Worm (Caenorhabditis elegans) whole organism, dauer: ENCODE measurements around the gene nlp-19.

ENCODE experiments used
- unc-62 ChIP-seq: sonication (generic microtip); optimal IDR thresholded peaks from 2 replicates; lab custom pipeline; 2017; ENCODE audit warnings: missing biosample characterization, missing genetic modification reagents, missing genetic modification characterization

nlp-19 gene

ce11 chrX:10951922-10952321 lies 6.6 kb upstream of the nlp-19 start:
- no peak for TF ChIP-seq unc-62 (GFP tag; lab: Kevin White, UChicago)

- TF ChIP-seq unc-62 (GFP tag; lab: Kevin White, UChicago) = no peak
These were observed 4.7 kb upstream of the nlp-19 start, which contains the start of gene pbo-4 for ce11 chrX:10953834-10954233. pbo-4 (plus strand) TSS chrX:10954134.

ce11 chrX:10956972-10957678 lies 1.4 kb upstream of the nlp-19 start:
- TF ChIP-seq unc-62 (GFP tag; lab: Kevin White, UChicago) = no peak

ce11 chrX:10959136-10959535 lies 609 bp downstream of the nlp-19 start, which contains the start of gene K09C8.2:
K09C8.2 (plus strand) TSS chrX:10959436.
- TF ChIP-seq unc-62 (GFP tag; lab: Kevin White, UChicago) = no peak

- TF ChIP-seq unc-62 (GFP tag; lab: Kevin White, UChicago) = no peak
These were observed 3.2 kb downstream of the nlp-19 start for ce11 chrX:10961724-10962123.

- TF ChIP-seq unc-62 (GFP tag; lab: Kevin White, UChicago) = no peak
These were observed 5.0 kb downstream of the nlp-19 start, which contains the start of gene nas-10 for ce11 chrX:10963453-10964046. nas-10 (minus strand) TSS chrX:10963503.

ce11 chrX:10965508-10965907 lies 7.0 kb downstream of the nlp-19 start:
- TF ChIP-seq unc-62 (GFP tag; lab: Kevin White, UChicago) = no peak

- no peak for TF ChIP-seq unc-62 (GFP tag; lab: Kevin White, UChicago)
These were observed 7.7 kb downstream of the nlp-19 start, which contains the start of gene lge-1 for ce11 chrX:10966251-10966650. lge-1 (plus strand) TSS chrX:10966551.

ce11 chrX:10967698-10968097 lies 9.2 kb downstream of the nlp-19 start, which contains the start of gene K09C8.9:
K09C8.9 (minus strand) TSS chrX:10967798.
- no peak for TF ChIP-seq unc-62 (GFP tag; lab: Kevin White, UChicago)

- TF ChIP-seq unc-62 (GFP tag; lab: Kevin White, UChicago) = no peak
These were observed 12.1 kb downstream of the nlp-19 start, which contains the start of gene K09C8.8 for ce11 chrX:10970629-10971028. K09C8.8 (plus strand) TSS chrX:10970929.

ce11 chrX:10971118-10971517 lies 12.6 kb downstream of the nlp-19 start:
- TF ChIP-seq unc-62 (GFP tag; lab: Kevin White, UChicago) = no peak

- no peak for TF ChIP-seq unc-62 (GFP tag; lab: Kevin White, UChicago)
These were observed 18.1 kb downstream of the nlp-19 start for ce11 chrX:10976447-10977196.

ce11 chrX:10979186-10979585 lies 20.7 kb downstream of the nlp-19 start, which contains the start of gene pxn-2:
pxn-2 (minus strand) TSS chrX:10979286.
- no peak for TF ChIP-seq unc-62 (GFP tag; lab: Kevin White, UChicago)

ce11 chrX:10981374-10981773 lies 22.8 kb downstream of the nlp-19 start:
- TF ChIP-seq unc-62 (GFP tag; lab: Kevin White, UChicago) = no peak

- TF ChIP-seq unc-62 (GFP tag; lab: Kevin White, UChicago) = no peak
These were observed 23.5 kb downstream of the nlp-19 start, which contains the start of gene ver-4 for ce11 chrX:10982051-10982450. ver-4 (plus strand) TSS chrX:10982351.

- TF ChIP-seq unc-62 (GFP tag; lab: Kevin White, UChicago) = no peak
These were observed 30.8 kb downstream of the nlp-19 start for ce11 chrX:10989286-10989685.
